Worm (Caenorhabditis elegans): ENCODE data around the gene pals-29.

DNA sequence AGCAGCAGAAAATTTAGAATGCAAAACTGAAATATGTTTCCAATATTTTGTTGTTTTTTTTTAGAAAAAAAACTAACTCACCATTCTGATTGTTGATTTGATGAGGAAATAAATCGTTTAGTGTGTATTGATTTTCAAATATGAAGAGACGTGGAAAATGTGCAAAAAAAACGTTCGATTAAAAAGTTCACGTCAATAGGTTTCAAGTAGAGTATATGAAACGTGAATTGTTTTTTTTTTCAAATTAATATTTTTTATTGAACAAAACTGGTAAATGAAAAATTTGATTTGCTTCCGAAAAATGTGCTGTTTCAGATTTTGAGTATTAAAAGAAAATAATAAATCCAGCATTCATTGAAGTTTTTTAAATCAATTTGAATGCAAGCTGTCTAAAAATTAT, 38.5 kb upstream of the pals-29 start, which contains the start of gene irld-18:
- no peak for TF ChIP-seq ref-1 (GFP tag; conservative IDR thresholded peaks at IDR 0.05)
- no peak for TF ChIP-seq tab-1 (GFP tag; IDR thresholded peaks at IDR 0.05)

All from whole organism, midembryonic.